Fruit fly (Drosophila melanogaster) whole organism, prepupa: Measurements from ENCODE around the gene PGRP-LC.

ENCODE experiments used
- Blimp-1 ChIP-seq: fragments of 200-800 bp; sonication (Bioruptor generic); optimal IDR thresholded peaks from 3 replicates; lab custom pipeline; 2017; ENCODE audit warnings: missing biosample characterization, missing genetic modification characterization, mild to moderate bottlenecking, moderate library complexity, missing genetic modification reagents
- CG10631 ChIP-seq: fragments of 200-800 bp; sonication (Bioruptor generic); optimal IDR thresholded peaks from 2 replicates; lab custom pipeline; 2016; ENCODE audit warnings: missing biosample characterization, missing genetic modification characterization
- CG10669 ChIP-seq: fragments of 200-800 bp; sonication (Bioruptor generic); optimal IDR thresholded peaks from 3 replicates; lab custom pipeline; 2018; ENCODE audit warnings: missing biosample characterization, mild to moderate bottlenecking, missing genetic modification characterization, moderate library complexity
- CG11294 ChIP-seq: fragments of 200-800 bp; sonication (Bioruptor generic); IDR thresholded peaks from 2 replicates; pipeline ENCODE4 v1.3.6; 2022; ENCODE audit warnings: missing biosample characterization, missing genetic modification characterization
- CG11762 ChIP-seq: fragments of 200-800 bp; sonication (Bioruptor generic); optimal IDR thresholded peaks from 3 replicates; lab custom pipeline; 2016; ENCODE audit warnings: missing biosample characterization, missing genetic modification characterization; ENCODE audit not compliant: insufficient read depth
- CG1621 ChIP-seq: fragments of 200-800 bp; sonication (Bioruptor generic); optimal IDR thresholded peaks from 3 replicates; lab custom pipeline; 2018; ENCODE audit warnings: missing biosample characterization, mild to moderate bottlenecking, missing genetic modification characterization
- CG16779 ChIP-seq: fragments of 200-800 bp; sonication (Bioruptor generic); optimal IDR thresholded peaks from 3 replicates; lab custom pipeline; 2017; ENCODE audit warnings: missing biosample characterization, mild to moderate bottlenecking, missing genetic modification characterization
- CG3032 ChIP-seq: fragments of 200-800 bp; optimal IDR thresholded peaks from 2 replicates; lab custom pipeline; 2019; ENCODE audit warnings: missing biosample characterization, mild to moderate bottlenecking, missing genetic modification characterization, moderate library complexity
- CG31627 ChIP-seq: fragments of 200-800 bp; sonication (Bioruptor generic); optimal IDR thresholded peaks from 3 replicates; lab custom pipeline; 2016; ENCODE audit warnings: missing biosample characterization, missing genetic modification characterization
- CG32006 ChIP-seq: fragments of 200-800 bp; sonication (Bioruptor generic); optimal IDR thresholded peaks from 3 replicates; lab custom pipeline; 2017; ENCODE audit warnings: missing biosample characterization, mild to moderate bottlenecking, missing genetic modification characterization
- CG3919 ChIP-seq: fragments of 200-800 bp; sonication (Bioruptor generic); optimal IDR thresholded peaks from 3 replicates; lab custom pipeline; 2016; ENCODE audit warnings: missing biosample characterization, missing genetic modification characterization
- CG6163 ChIP-seq: fragments of 200-800 bp; sonication (Bioruptor generic); IDR thresholded peaks from 3 replicates; pipeline ENCODE4 v1.3.6; 2022; ENCODE audit warnings: missing biosample characterization, missing genetic modification characterization
- CG6276 ChIP-seq: fragments of 200-800 bp; sonication (Bioruptor generic); optimal IDR thresholded peaks from 2 replicates; lab custom pipeline; 2017; ENCODE audit warnings: missing biosample characterization, mild to moderate bottlenecking, missing genetic modification characterization
- CG6808 ChIP-seq: fragments of 200-800 bp; sonication (Bioruptor generic); optimal IDR thresholded peaks from 3 replicates; lab custom pipeline; 2017; ENCODE audit warnings: missing biosample characterization, missing genetic modification characterization, mild to moderate bottlenecking, moderate library complexity, missing genetic modification reagents
- CG7368 ChIP-seq: fragments of 200-800 bp; sonication (Bioruptor generic); optimal IDR thresholded peaks from 3 replicates; lab custom pipeline; 2016; ENCODE audit warnings: missing biosample characterization, missing genetic modification characterization
- CG8319 ChIP-seq: fragments of 200-800 bp; sonication (Bioruptor generic); optimal IDR thresholded peaks from 3 replicates; lab custom pipeline; 2016; ENCODE audit warnings: missing biosample characterization, missing genetic modification characterization
- Eip78C ChIP-seq: fragments of 200-800 bp; sonication (Bioruptor generic); peaks from one replicate; lab custom pipeline; 2016; ENCODE audit warnings: missing biosample characterization, missing genetic modification characterization
- Hr38 ChIP-seq: sonication (Bioruptor generic); optimal IDR thresholded peaks from 2 replicates; lab custom pipeline; 2016; ENCODE audit warnings: missing biosample characterization, missing genetic modification characterization
- Hr39 ChIP-seq: fragments of 200-800 bp; sonication (Bioruptor generic); optimal IDR thresholded peaks from 2 replicates; lab custom pipeline; 2016; ENCODE audit warnings: missing biosample characterization, missing genetic modification characterization
- Hr4 ChIP-seq: fragments of 200-800 bp; sonication (Bioruptor generic); optimal IDR thresholded peaks from 3 replicates; lab custom pipeline; 2016; ENCODE audit warnings: missing biosample characterization, missing genetic modification characterization
- Met ChIP-seq: fragments of 200-800 bp; sonication (Bioruptor generic); optimal IDR thresholded peaks from 3 replicates; lab custom pipeline; 2016; ENCODE audit warnings: missing biosample characterization, missing genetic modification characterization
- OdsH ChIP-seq: fragments of 200-800 bp; sonication (Bioruptor generic); optimal IDR thresholded peaks from 3 replicates; lab custom pipeline; 2016; ENCODE audit warnings: missing biosample characterization, missing genetic modification characterization
- Smox ChIP-seq: fragments of 200-800 bp; sonication (Bioruptor generic); optimal IDR thresholded peaks from 3 replicates; lab custom pipeline; 2016; ENCODE audit warnings: missing biosample characterization, missing genetic modification characterization
- Sox102F ChIP-seq: fragments of 200-800 bp; sonication (Bioruptor generic); optimal IDR thresholded peaks from 2 replicates; lab custom pipeline; 2016; ENCODE audit warnings: missing biosample characterization, mild to moderate bottlenecking, missing genetic modification characterization
- Sox14 ChIP-seq: fragments of 200-800 bp; sonication (Bioruptor generic); optimal IDR thresholded peaks from 3 replicates; lab custom pipeline; 2016; ENCODE audit warnings: missing biosample characterization, missing genetic modification characterization
- achi ChIP-seq: fragments of 200-800 bp; sonication (Bioruptor generic); optimal IDR thresholded peaks from 3 replicates; lab custom pipeline; 2016; ENCODE audit warnings: missing biosample characterization, missing genetic modification characterization
- acj6 ChIP-seq: fragments of 200-800 bp; sonication (Bioruptor generic); optimal IDR thresholded peaks from 3 replicates; lab custom pipeline; 2016; ENCODE audit warnings: missing biosample characterization, missing genetic modification characterization
- cyc ChIP-seq: fragments of 200-800 bp; sonication (Bioruptor generic); optimal IDR thresholded peaks from 3 replicates; lab custom pipeline; 2016; ENCODE audit warnings: missing biosample characterization, missing genetic modification characterization
- dsx ChIP-seq: fragments of 200-800 bp; optimal IDR thresholded peaks from 3 replicates; lab custom pipeline; 2019; ENCODE audit warnings: missing biosample characterization, mild to moderate bottlenecking, missing genetic modification characterization, moderate library complexity; ENCODE audit not compliant: poor library complexity, severe bottlenecking
- eg ChIP-seq: fragments of 200-800 bp; sonication (Bioruptor generic); IDR thresholded peaks from 3 replicates; pipeline ENCODE4 v1.3.6; 2022; ENCODE audit warnings: missing biosample characterization, missing genetic modification characterization
- esn ChIP-seq: fragments of 200-800 bp; sonication (Bioruptor generic); optimal IDR thresholded peaks from 2 replicates; lab custom pipeline; 2016; ENCODE audit warnings: missing biosample characterization, mild to moderate bottlenecking, missing genetic modification characterization, moderate library complexity
- fd85E ChIP-seq: fragments of 200-800 bp; sonication (Bioruptor generic); optimal IDR thresholded peaks from 3 replicates; lab custom pipeline; 2016; ENCODE audit warnings: missing biosample characterization, missing genetic modification characterization
- lz ChIP-seq: fragments of 200-800 bp; sonication (Bioruptor generic); optimal IDR thresholded peaks from 3 replicates; lab custom pipeline; 2016; ENCODE audit warnings: missing biosample characterization, missing genetic modification characterization
- pdm3 ChIP-seq: fragments of 200-800 bp; sonication (Bioruptor generic); optimal IDR thresholded peaks from 3 replicates; lab custom pipeline; 2016; ENCODE audit warnings: missing biosample characterization, missing genetic modification characterization
- spab ChIP-seq: fragments of 200-800 bp; sonication (Bioruptor generic); optimal IDR thresholded peaks from 2 replicates; lab custom pipeline; 2017; ENCODE audit warnings: missing biosample characterization, mild to moderate bottlenecking, missing genetic modification characterization, missing genetic modification reagents
- ss ChIP-seq, 2 experiments: fragments of 200-800 bp; sonication (Bioruptor generic); optimal IDR thresholded peaks; 2 replicates in 1 of 2; 3 replicates in 1 of 2; lab custom pipeline; 2017 to 2018; ENCODE audit warnings: mild to moderate bottlenecking in 2 of 2, missing biosample characterization in 2 of 2, missing genetic modification characterization in 2 of 2, moderate library complexity in 1 of 2
- topi ChIP-seq: fragments of 200-800 bp; sonication (Bioruptor generic); optimal IDR thresholded peaks from 3 replicates; lab custom pipeline; 2016; ENCODE audit warnings: missing biosample characterization, missing genetic modification characterization

Gene PGRP-LC

DNA sequence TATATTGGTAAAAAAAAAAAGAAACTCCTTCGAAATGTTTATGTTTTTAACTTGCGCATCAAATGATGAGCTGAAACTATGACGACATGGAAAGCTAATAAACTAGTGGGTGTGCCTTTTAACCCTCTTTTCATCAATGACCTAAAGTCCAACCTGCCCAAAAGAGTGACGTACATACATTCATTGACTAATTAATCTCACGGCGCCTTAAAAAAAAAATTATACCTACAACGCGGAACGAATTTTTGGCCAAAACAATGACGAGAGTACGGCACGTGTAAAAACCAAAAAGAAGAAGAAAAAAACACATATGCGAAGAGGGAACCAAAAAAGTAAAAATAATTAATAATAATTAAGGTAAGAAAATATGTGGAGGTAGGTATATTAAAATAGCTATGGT is at the start of gene PGRP-LC:
PGRP-LC (plus strand) TSS at position 301 of the 400 bp plus-strand sequence.
- TF ChIP-seq CG3919 (no peak), Eip78C (peak; percentile 32)

DNA sequence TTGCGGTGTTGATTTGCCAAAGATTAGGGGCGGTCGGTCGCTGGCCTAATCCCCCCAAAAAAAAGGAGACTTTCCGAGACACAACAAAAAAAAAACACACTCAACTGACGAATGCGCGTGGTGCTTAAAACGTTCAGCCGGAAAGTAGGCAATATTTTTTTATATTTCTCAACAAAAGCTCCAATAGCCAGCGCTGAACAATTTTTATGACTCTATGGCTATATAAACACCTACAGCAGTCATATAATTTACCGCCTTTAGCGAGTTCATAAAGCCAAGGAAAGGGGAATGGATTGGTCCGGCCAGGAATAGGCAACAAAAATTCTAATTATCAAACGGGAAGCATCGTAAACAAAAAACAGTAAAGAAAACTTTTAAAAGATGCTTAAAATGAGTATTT is 34.2 kb upstream of the PGRP-LC start:
- TF ChIP-seq CG1621 = no peak
- TF ChIP-seq CG16779 (tag; lab: Kevin White, UChicago) = no peak
- TF ChIP-seq spab (GFP tag; lab: Kevin White, UChicago) = no peak
- no peak for TF ChIP-seq CG32006
- no peak for TF ChIP-seq esn
- no peak for TF ChIP-seq Hr38 (GFP tag; lab: Kevin White, UChicago)
- no peak for TF ChIP-seq lz (GFP tag; lab: Kevin White, UChicago)
- no peak for TF ChIP-seq Blimp-1 (GFP tag; lab: Kevin White, UChicago)
- no peak for TF ChIP-seq CG8319 (GFP tag; lab: Kevin White, UChicago)

DNA sequence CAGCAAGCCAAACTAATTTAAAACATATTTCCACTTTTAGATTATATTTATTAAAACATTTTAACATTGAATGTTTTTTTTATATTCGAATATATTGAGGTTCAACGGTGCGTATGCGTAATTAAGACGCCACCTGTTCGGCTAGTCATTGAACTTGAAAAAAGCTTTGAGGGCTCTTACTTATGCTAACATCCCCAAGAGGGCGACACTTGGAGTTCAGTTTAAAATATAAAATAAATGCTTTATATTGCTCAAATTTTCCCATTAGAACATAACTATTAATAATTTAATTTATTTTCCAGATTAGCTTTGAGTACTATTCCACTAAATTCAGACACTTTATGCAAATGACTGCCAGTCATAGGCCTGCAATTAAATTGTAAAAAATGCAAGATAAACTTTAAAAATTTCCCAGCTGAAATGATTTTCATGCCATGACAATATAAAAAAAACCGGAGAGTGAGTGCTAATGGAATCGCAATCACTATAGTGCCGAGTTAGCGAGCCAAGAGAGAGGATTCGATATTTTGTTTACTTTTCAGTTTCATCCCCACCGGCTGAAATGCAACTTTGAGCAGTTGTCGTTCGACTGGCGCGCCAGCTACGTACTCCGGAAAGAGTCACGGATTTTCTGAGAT is 4.7 kb upstream of the PGRP-LC start, which contains the start of gene PGRP-LA:
PGRP-LA (plus strand) TSS at position 588 of the 638 bp plus-strand sequence.
- TF ChIP-seq fd85E (GFP tag; lab: Kevin White, UChicago) (no peak), CG11762 (GFP tag; lab: Kevin White, UChicago) (no peak), CG7368 (no peak), cyc (GFP tag; lab: Kevin White, UChicago) (peak; percentile 44), CG3919 (peak; percentile 57), lz (GFP tag; lab: Kevin White, UChicago) (peak; percentile 41), CG10631 (GFP tag; lab: Kevin White, UChicago) (no peak), eg (GFP tag; lab: Robert Waterston, UW) (no peak), CG6163 (GFP tag; lab: Robert Waterston, UW) (peak; percentile 21; the same call in 1 of the 3 replicates), acj6 (GFP tag; lab: Kevin White, UChicago) (peak; percentile 33), Sox14 (peak; percentile 10), Hr39 (peak; percentile 5), CG6808 (GFP tag; lab: Kevin White, UChicago) (no peak), CG6276 (no peak), CG3032 (tag; lab: Kevin White, UChicago) (no peak), Smox (GFP tag; lab: Kevin White, UChicago) (no peak), topi (peak; percentile 21), Eip78C (peak; percentile 69), pdm3 (GFP tag; lab: Kevin White, UChicago) (peak; percentile 44), Met (peak; percentile 45), ss (GFP tag; optimal IDR thresholded peaks at IDR 0.05; lab: Kevin White, UChicago) (no peak), achi (peak; percentile 10), Sox102F (GFP tag; lab: Kevin White, UChicago) (peak; percentile 31), dsx (GFP tag; lab: Kevin White, UChicago) (no peak), CG11294 (no peak), OdsH (GFP tag; lab: Kevin White, UChicago) (peak; percentile 37), esn (no peak), CG10669 (GFP tag; lab: Kevin White, UChicago) (no peak), Hr4 (GFP tag; lab: Kevin White, UChicago) (peak; percentile 26), CG31627 (GFP tag; lab: Kevin White, UChicago) (peak; percentile 18)
- TF ChIP-seq, all 60 proteins: peak for 16
